Worm (Caenorhabditis elegans) whole organism, young adult: ENCODE data around the gene T24B8.4.

Source experiments
- B0019.2 ChIP-seq: fragments of 200-800 bp; sonication (Bioruptor generic); conservative IDR thresholded peaks from 2 replicates; pipeline ENCODE4 v1.3.6; 2022; ENCODE audit warnings: missing genetic modification reagents, missing genetic modification characterization, missing compliant biosample characterization
- B0035.1 ChIP-seq: sonication (generic microtip); optimal IDR thresholded peaks from 2 replicates; lab custom pipeline; 2016; ENCODE audit warnings: missing genetic modification characterization, mild to moderate bottlenecking, missing compliant biosample characterization, missing genotype, missing genetic modification reagents
- B0336.3 ChIP-seq: fragments of 200-800 bp; sonication (Bioruptor generic); IDR thresholded peaks from 2 replicates; pipeline ENCODE4 v1.3.6; 2022; ENCODE audit warnings: missing genetic modification characterization, missing compliant biosample characterization
- C06A6.2 ChIP-seq: fragments of 200-800 bp; sonication (Bioruptor generic); conservative IDR thresholded peaks from 2 replicates; pipeline ENCODE4 v1.3.6; 2022; ENCODE audit warnings: missing genetic modification characterization, missing compliant biosample characterization
- C17E4.6 ChIP-seq: fragments of 200-800 bp; sonication (Bioruptor generic); IDR thresholded peaks from 2 replicates; pipeline ENCODE4 v1.3.6; 2022; ENCODE audit warnings: missing genetic modification reagents, missing genetic modification characterization, missing compliant biosample characterization
- F33H1.4 ChIP-seq: fragments of 200-800 bp; sonication (Bioruptor generic); IDR thresholded peaks from 2 replicates; pipeline ENCODE4 v1.3.6; 2022; ENCODE audit warnings: missing genetic modification reagents, missing genetic modification characterization, missing compliant biosample characterization
- F52B5.7 ChIP-seq: sonication (generic microtip); optimal IDR thresholded peaks from 2 replicates; lab custom pipeline; 2016; ENCODE audit warnings: mild to moderate bottlenecking, missing genetic modification characterization, missing compliant biosample characterization
- F57A8.1 ChIP-seq: fragments of 200-800 bp; sonication (Bioruptor generic); optimal IDR thresholded peaks from 2 replicates; lab custom pipeline; 2018; ENCODE audit warnings: mild to moderate bottlenecking, missing genetic modification characterization, moderate library complexity, missing compliant biosample characterization
- K12H6.12 ChIP-seq: fragments of 200-800 bp; sonication (Bioruptor generic); optimal IDR thresholded peaks from 2 replicates; lab custom pipeline; 2018; ENCODE audit warnings: mild to moderate bottlenecking, missing genetic modification characterization, missing compliant biosample characterization
- Y53F4B.3 ChIP-seq: fragments of 200-800 bp; sonication (Bioruptor generic); IDR thresholded peaks from 2 replicates; pipeline ENCODE4 v1.3.6; 2022; ENCODE audit warnings: missing genetic modification reagents, missing genetic modification characterization, missing compliant biosample characterization
- Y53G8AR.9 ChIP-seq: fragments of 200-800 bp; sonication (Bioruptor generic); conservative IDR thresholded peaks from 2 replicates; pipeline ENCODE4 v1.3.6; 2022; ENCODE audit warnings: missing genetic modification reagents, missing genetic modification characterization, missing compliant biosample characterization
- akir-1 ChIP-seq: fragments of 200-800 bp; sonication (Bioruptor generic); optimal IDR thresholded peaks from 2 replicates; lab custom pipeline; 2018; ENCODE audit warnings: mild to moderate bottlenecking, missing genetic modification characterization, moderate library complexity, missing compliant biosample characterization
- aptf-3 ChIP-seq: fragments of 200-800 bp; sonication (Bioruptor generic); IDR thresholded peaks from 2 replicates; pipeline ENCODE4 v1.3.6; 2022; ENCODE audit warnings: missing genetic modification characterization, missing compliant biosample characterization
- bed-1 ChIP-seq: fragments of 200-800 bp; sonication (Bioruptor generic); IDR thresholded peaks from 2 replicates; pipeline ENCODE4 v1.3.6; 2022; ENCODE audit warnings: missing genetic modification reagents, missing genetic modification characterization, missing compliant biosample characterization
- cebp-1 ChIP-seq, 2 experiments: fragments of 200-800 bp in 1 of 2; sonication (Bioruptor generic) in 1 of 2; sonication (generic microtip) in 1 of 2; IDR thresholded peaks in 1 of 2; optimal IDR thresholded peaks in 1 of 2; 2 replicates each; pipeline versions ENCODE4 v1.3.6 to Lab custom; 2017 to 2022; ENCODE audit warnings: missing compliant biosample characterization in 2 of 2, missing genetic modification characterization in 2 of 2, mild to moderate bottlenecking in 1 of 2, missing genetic modification reagents in 1 of 2, moderate library complexity in 1 of 2
- ceh-91 ChIP-seq: fragments of 200-800 bp; sonication (Bioruptor generic); IDR thresholded peaks from 2 replicates; pipeline ENCODE4 v1.3.6; 2022; ENCODE audit warnings: missing genetic modification reagents, missing genetic modification characterization, missing compliant biosample characterization
- dox-1 ChIP-seq: fragments of 200-800 bp; sonication (Bioruptor generic); IDR thresholded peaks from 2 replicates; pipeline ENCODE4 v1.3.6; 2022; ENCODE audit warnings: missing genetic modification reagents, missing genetic modification characterization, missing compliant biosample characterization
- dpl-1 ChIP-seq: fragments of 150-350 bp; optimal IDR thresholded peaks from 2 replicates; lab custom pipeline; 2014; ENCODE audit warnings: missing biosample characterization, missing genetic modification reagents, missing genetic modification characterization
- efl-1 ChIP-seq: fragments of 150-350 bp; optimal IDR thresholded peaks from 2 replicates; lab custom pipeline; 2014; ENCODE audit warnings: missing biosample characterization, missing genetic modification reagents, missing genetic modification characterization
- fkh-3 ChIP-seq: sonication (generic microtip); optimal IDR thresholded peaks from 2 replicates; lab custom pipeline; 2016; ENCODE audit warnings: mild to moderate bottlenecking, missing genetic modification characterization, missing compliant biosample characterization
- gei-17 ChIP-seq: fragments of 200-800 bp; sonication (Bioruptor generic); optimal IDR thresholded peaks from 2 replicates; lab custom pipeline; 2018; ENCODE audit warnings: mild to moderate bottlenecking, missing genetic modification characterization, missing compliant biosample characterization
- hlh-26 ChIP-seq: fragments of 200-800 bp; sonication (Bioruptor generic); conservative IDR thresholded peaks from 2 replicates; pipeline ENCODE4 v1.3.6; 2022; ENCODE audit warnings: missing genetic modification reagents, missing genetic modification characterization, missing compliant biosample characterization
- lin-26 ChIP-seq: fragments of 200-800 bp; sonication (Bioruptor generic); IDR thresholded peaks from 2 replicates; pipeline ENCODE4 v1.3.6; 2022; ENCODE audit warnings: missing genetic modification reagents, missing genetic modification characterization, missing compliant biosample characterization
- lin-40 ChIP-seq: sonication (generic microtip); optimal IDR thresholded peaks from 2 replicates; lab custom pipeline; 2016; ENCODE audit warnings: missing genetic modification characterization, mild to moderate bottlenecking, missing compliant biosample characterization, missing genotype, missing genetic modification reagents
- madf-10 ChIP-seq: sonication (generic microtip); optimal IDR thresholded peaks from 2 replicates; lab custom pipeline; 2016; ENCODE audit warnings: mild to moderate bottlenecking, missing genetic modification characterization, missing compliant biosample characterization
- mcd-1 ChIP-seq: fragments of 200-800 bp; sonication (Bioruptor generic); IDR thresholded peaks from 2 replicates; pipeline ENCODE4 v1.3.6; 2022; ENCODE audit warnings: missing genetic modification reagents, missing genetic modification characterization, missing compliant biosample characterization
- mxl-1 ChIP-seq: sonication (generic microtip); optimal IDR thresholded peaks from 2 replicates; lab custom pipeline; 2016; ENCODE audit warnings: missing genetic modification characterization, missing compliant biosample characterization
- nfya-1 ChIP-seq: sonication (generic microtip); optimal IDR thresholded peaks from 2 replicates; lab custom pipeline; 2017; ENCODE audit warnings: antibody characterized with exemption, missing compliant biosample characterization, missing genetic modification characterization, borderline replicate concordance; ENCODE audit not compliant: insufficient read depth
- nhr-120 ChIP-seq: fragments of 200-800 bp; sonication (Bioruptor generic); IDR thresholded peaks from 2 replicates; pipeline ENCODE4 v1.3.6; 2022; ENCODE audit warnings: missing genetic modification characterization, missing compliant biosample characterization
- nhr-179 ChIP-seq: sonication (generic microtip); optimal IDR thresholded peaks from 2 replicates; lab custom pipeline; 2016; ENCODE audit warnings: mild to moderate bottlenecking, missing genetic modification characterization, missing compliant biosample characterization
- nhr-80 ChIP-seq: sonication (generic microtip); optimal IDR thresholded peaks from 2 replicates; lab custom pipeline; 2016; ENCODE audit warnings: missing genetic modification characterization, missing compliant biosample characterization
- nhr-90 ChIP-seq: sonication (generic microtip); optimal IDR thresholded peaks from 2 replicates; lab custom pipeline; 2016; ENCODE audit warnings: missing genotype, mild to moderate bottlenecking, missing genetic modification characterization, missing compliant biosample characterization
- pbrm-1 ChIP-seq: fragments of 200-800 bp; sonication (Bioruptor generic); IDR thresholded peaks from 2 replicates; pipeline ENCODE4 v1.3.6; 2022; ENCODE audit warnings: missing genetic modification reagents, missing genetic modification characterization, missing compliant biosample characterization
- rec-8 ChIP-seq, 2 experiments: sonication (generic microtip); optimal IDR thresholded peaks; 2 replicates each; lab custom pipeline; 2016; ENCODE audit warnings: mild to moderate bottlenecking in 2 of 2, missing genetic modification characterization in 2 of 2, missing genetic modification reagents in 2 of 2, missing genotype in 2 of 2, missing biosample characterization in 1 of 2, missing compliant biosample characterization in 1 of 2, moderate library complexity in 1 of 2
- repo-1 ChIP-seq: sonication (generic microtip); optimal IDR thresholded peaks from 2 replicates; lab custom pipeline; 2017; ENCODE audit warnings: mild to moderate bottlenecking, missing genetic modification characterization, missing compliant biosample characterization
- rpc-1 ChIP-seq, 2 experiments: fragments of 150-350 bp in 1 of 2; sonication (generic microtip) in 1 of 2; optimal IDR thresholded peaks; 2 replicates each; lab custom pipeline; 2014 to 2018; ENCODE audit warnings: missing biosample characterization in 1 of 2, missing genetic modification characterization in 1 of 2, missing genetic modification reagents in 1 of 2, missing genotype in 1 of 2
- sdz-38 ChIP-seq: sonication (generic microtip); optimal IDR thresholded peaks from 2 replicates; lab custom pipeline; 2016; ENCODE audit warnings: missing genotype, missing genetic modification characterization, missing compliant biosample characterization
- sptf-2 ChIP-seq: fragments of 200-800 bp; sonication (Bioruptor generic); optimal IDR thresholded peaks from 2 replicates; lab custom pipeline; 2018; ENCODE audit warnings: mild to moderate bottlenecking, missing genetic modification characterization, missing compliant biosample characterization
- tbx-9 ChIP-seq: sonication (generic microtip); optimal IDR thresholded peaks from 2 replicates; lab custom pipeline; 2016; ENCODE audit warnings: borderline replicate concordance, missing genetic modification characterization, inconsistent platforms, missing compliant biosample characterization
- tlf-1 ChIP-seq: fragments of 200-800 bp; sonication (Bioruptor generic); optimal IDR thresholded peaks from 2 replicates; lab custom pipeline; 2018; ENCODE audit warnings: mild to moderate bottlenecking, missing genetic modification characterization, missing compliant biosample characterization
- unc-62 ChIP-seq: fragments of 150-350 bp; optimal IDR thresholded peaks from 2 replicates; lab custom pipeline; 2014; ENCODE audit warnings: missing biosample characterization, missing genetic modification reagents, missing genetic modification characterization
- xnd-1 ChIP-seq: sonication (generic microtip); optimal IDR thresholded peaks from 2 replicates; lab custom pipeline; 2016; ENCODE audit warnings: missing genotype, missing genetic modification reagents, missing genetic modification characterization, missing compliant biosample characterization
- zim-3 ChIP-seq: sonication (generic microtip); optimal IDR thresholded peaks from 2 replicates; lab custom pipeline; 2017; ENCODE audit warnings: mild to moderate bottlenecking, missing genetic modification characterization, moderate library complexity, missing compliant biosample characterization
- ztf-22 ChIP-seq: fragments of 200-800 bp; sonication (Bioruptor generic); optimal IDR thresholded peaks from 2 replicates; lab custom pipeline; 2018; ENCODE audit warnings: mild to moderate bottlenecking, missing genetic modification characterization, moderate library complexity, missing compliant biosample characterization

T24B8.4 gene

DNA sequence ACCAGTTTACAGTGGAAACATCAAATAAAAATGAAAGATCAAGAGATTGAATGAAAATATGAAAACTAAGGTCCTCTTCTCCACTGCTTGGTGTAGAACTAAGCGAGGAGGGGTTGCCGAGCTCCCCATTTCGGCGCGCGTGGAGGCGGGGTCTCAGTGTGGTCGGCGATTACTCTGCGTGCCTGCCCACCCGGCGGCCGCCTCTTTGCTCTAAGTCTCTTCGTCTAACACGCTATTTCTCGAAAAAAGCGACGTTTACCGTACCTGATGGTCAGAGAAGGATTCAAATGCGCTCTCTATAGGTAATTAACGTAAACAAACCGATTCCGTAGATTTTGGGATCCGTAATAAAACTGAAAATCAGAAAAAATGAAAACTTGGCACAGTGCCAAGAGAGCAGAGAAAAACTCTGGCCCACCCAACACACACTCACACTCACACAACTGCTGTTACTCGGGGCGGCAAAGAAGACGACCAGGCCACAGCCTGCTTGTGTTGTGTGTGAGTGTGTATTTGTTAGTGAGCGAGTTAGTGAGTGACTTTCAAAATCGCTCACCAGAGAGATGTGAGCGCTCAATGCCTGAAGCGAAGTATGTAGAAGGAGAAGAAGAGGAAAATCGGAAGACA lies 9.0 kb downstream of the T24B8.4 start (continued):
- TF ChIP-seq K12H6.12 (peak; percentile 75), nhr-80 (tag; lab: Kevin White, UChicago) (peak; percentile 74), lin-40 (tag; lab: Kevin White, UChicago) (peak; percentile 56), dox-1 (GFP tag; lab: Robert Waterston, UW) (peak; percentile 50), sptf-2 (no peak), nhr-90 (tag; lab: Kevin White, UChicago) (peak; percentile 56), nhr-179 (tag; lab: Kevin White, UChicago) (no peak), ztf-22 (no peak), pbrm-1 (GFP tag; lab: Robert Waterston, UW) (peak; percentile 47; the same call in 1 of the 2 replicates), tlf-1 (GFP tag; lab: Kevin White, UChicago) (peak; percentile 6), F33H1.4 (GFP tag; lab: Robert Waterston, UW) (0 out of 2 replicates have a peak, but pooled peaks have one; percentile 18), gei-17 (GFP tag; lab: Kevin White, UChicago) (no peak), hlh-26 (GFP tag; lab: Robert Waterston, UW) (no peak), zim-3 (tag; lab: Kevin White, UChicago) (no peak), B0035.1 (tag; lab: Kevin White, UChicago) (no peak), C06A6.2 (no peak), xnd-1 (no peak), mcd-1 (GFP tag; lab: Robert Waterston, UW) (peak; percentile 58), Y53G8AR.9 (GFP tag; lab: Robert Waterston, UW) (no peak)
- TF ChIP-seq, all 124 proteins: peak for 25

DNA sequence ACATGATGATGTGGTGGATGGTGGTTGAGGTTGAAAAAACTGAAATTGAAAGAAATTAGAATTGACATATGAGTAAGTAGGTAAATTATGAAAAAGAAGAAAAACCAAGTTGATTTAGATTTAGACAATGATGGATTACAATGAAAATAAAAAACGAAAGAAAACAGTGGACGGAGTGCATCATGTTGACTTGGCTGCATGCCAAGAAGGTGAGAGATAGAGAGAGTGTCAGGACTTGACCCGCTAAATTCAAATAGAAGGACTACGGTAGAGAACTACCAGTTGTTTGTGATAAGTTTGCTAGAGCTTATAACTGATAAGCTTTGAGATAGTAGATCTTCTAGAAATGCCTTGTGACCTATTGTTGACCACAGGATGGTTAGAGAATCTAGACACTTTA lies 9.5 kb downstream of the T24B8.4 start, which contains the start of gene T24B8.3:
Gene T24B8.3 (minus strand): TSS at position 39 of the 400 bp plus-strand sequence.
- TF ChIP-seq ceh-91 (GFP tag; lab: Robert Waterston, UW): no peak
- TF ChIP-seq repo-1 (tag; lab: Kevin White, UChicago): no peak
- TF ChIP-seq B0019.2 (GFP tag; lab: Robert Waterston, UW): no peak
- no peak for TF ChIP-seq unc-62 (GFP tag; lab: Kevin White, UChicago)
- no peak for TF ChIP-seq xnd-1
- no peak for TF ChIP-seq mxl-1
- no peak for TF ChIP-seq cebp-1 (GFP tag; IDR thresholded peaks at IDR 0.05; lab: Robert Waterston, UW)
- no peak for TF ChIP-seq cebp-1 (tag; optimal IDR thresholded peaks at IDR 0.05; lab: Kevin White, UChicago)
- TF ChIP-seq akir-1 (GFP tag; lab: Kevin White, UChicago): no peak
- no peak for TF ChIP-seq tbx-9 (tag; lab: Kevin White, UChicago)
- no peak for TF ChIP-seq Y53F4B.3

DNA sequence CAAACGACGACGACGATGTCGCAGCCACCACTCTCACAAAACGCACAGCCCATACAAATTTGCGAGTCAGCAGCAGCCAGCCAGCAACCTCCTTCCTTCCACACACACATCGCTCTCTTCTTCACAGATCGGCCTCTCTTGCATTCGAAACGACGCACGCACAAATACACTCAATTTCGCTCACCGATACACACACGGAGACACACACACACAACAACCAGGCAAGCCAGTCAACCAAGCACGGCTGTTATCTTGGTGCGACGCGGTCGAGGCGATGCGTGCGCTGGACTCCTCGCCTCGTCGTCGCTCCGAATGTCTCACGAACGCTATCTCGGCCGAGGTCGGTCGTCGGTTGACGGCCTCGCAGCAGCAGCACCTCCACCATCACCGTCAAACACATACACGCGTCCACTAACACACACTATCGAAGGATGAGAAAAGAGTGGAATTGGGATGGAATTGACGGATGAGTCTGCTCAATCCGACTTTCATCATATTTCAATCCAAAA lies 10.3 kb downstream of the T24B8.4 start:
- no peak for TF ChIP-seq aptf-3 (GFP tag; lab: Robert Waterston, UW)
- no peak for TF ChIP-seq F52B5.7 (tag; lab: Kevin White, UChicago)
- TF ChIP-seq repo-1 (tag; lab: Kevin White, UChicago): peak; percentile 19
- TF ChIP-seq lin-26: no peak
- TF ChIP-seq sptf-2: no peak
- TF ChIP-seq madf-10 (tag; lab: Kevin White, UChicago): peak; percentile 99
- TF ChIP-seq pbrm-1 (GFP tag; lab: Robert Waterston, UW): peak; percentile 69
- TF ChIP-seq efl-1 (GFP tag; lab: Kevin White, UChicago): no peak
- TF ChIP-seq bed-1: no peak
- peak; percentile 14 for TF ChIP-seq F57A8.1
- TF ChIP-seq nhr-120 (GFP tag; lab: Robert Waterston, UW): no peak
- no peak for TF ChIP-seq rec-8 (tag; optimal IDR thresholded peaks at IDR 0.05; lab: Kevin White, UChicago)
- peak; percentile 83 for TF ChIP-seq B0336.3 (GFP tag; lab: Robert Waterston, UW)
- no peak for TF ChIP-seq rpc-1 (optimal IDR thresholded peaks at IDR 0.05; lab: Kevin White, UChicago)
- no peak for TF ChIP-seq rpc-1 (tag; optimal IDR thresholded peaks at IDR 0.05; lab: Kevin White, UChicago)
- TF ChIP-seq fkh-3: no peak
- TF ChIP-seq dpl-1 (GFP tag; lab: Kevin White, UChicago): no peak
- TF ChIP-seq nfya-1 (tag; lab: Kevin White, UChicago): no peak
- TF ChIP-seq nhr-90 (tag; lab: Kevin White, UChicago): peak; percentile 60
- TF ChIP-seq sdz-38 (tag; lab: Kevin White, UChicago): no peak
- TF ChIP-seq C17E4.6 (GFP tag; lab: Robert Waterston, UW): 0 out of 2 replicates have a peak, but pooled peaks have one; percentile 32
